Worm (Caenorhabditis elegans) whole organism, L1 larva: ENCODE results near the gene dmd-9.

Experiments
- C04F5.9 ChIP-seq: sonication (generic microtip); optimal IDR thresholded peaks from 2 replicates; lab custom pipeline; 2016; ENCODE audit warnings: missing genetic modification characterization, missing compliant biosample characterization
- C34B4.2 ChIP-seq: sonication (generic microtip); optimal IDR thresholded peaks from 2 replicates; lab custom pipeline; 2017; ENCODE audit warnings: mild to moderate bottlenecking, missing genetic modification characterization, missing compliant biosample characterization
- F16B12.6 ChIP-seq: fragments of 150-350 bp; optimal IDR thresholded peaks from 2 replicates; lab custom pipeline; 2014; ENCODE audit warnings: missing biosample characterization, missing genetic modification characterization
- aha-1 ChIP-seq: fragments of 150-350 bp; optimal IDR thresholded peaks from 2 replicates; lab custom pipeline; 2014; ENCODE audit warnings: missing biosample characterization, missing genetic modification characterization
- aly-2 ChIP-seq: fragments of 150-350 bp; optimal IDR thresholded peaks from 2 replicates; lab custom pipeline; 2014; ENCODE audit warnings: missing biosample characterization, missing genetic modification characterization
- ama-1 ChIP-seq: fragments of 150-350 bp; optimal IDR thresholded peaks from 2 replicates; lab custom pipeline; 2014
- blmp-1 ChIP-seq: fragments of 150-350 bp; optimal IDR thresholded peaks from 2 replicates; lab custom pipeline; 2014; ENCODE audit warnings: missing biosample characterization, missing genetic modification characterization
- ceh-88 ChIP-seq: fragments of 200-800 bp; sonication (Bioruptor generic); IDR thresholded peaks from 2 replicates; pipeline ENCODE4 v1.3.6; 2022; ENCODE audit warnings: missing genetic modification characterization, missing compliant biosample characterization
- dpl-1 ChIP-seq, 3 experiments: fragments of 150-350 bp in 2 of 3; sonication (generic microtip) in 1 of 3; optimal IDR thresholded peaks; 2 replicates each; lab custom pipeline; 2014 to 2017; ENCODE audit warnings: missing biosample characterization in 3 of 3, missing genetic modification characterization in 3 of 3, missing genetic modification reagents in 3 of 3
- dsc-1 ChIP-seq: sonication (generic microtip); optimal IDR thresholded peaks from 2 replicates; lab custom pipeline; 2016; ENCODE audit warnings: mild to moderate bottlenecking, missing genetic modification characterization, missing compliant biosample characterization
- egl-13 ChIP-seq: sonication (generic microtip); optimal IDR thresholded peaks from 2 replicates; lab custom pipeline; 2016; ENCODE audit warnings: missing genotype, missing genetic modification reagents, missing genetic modification characterization, missing compliant biosample characterization
- elt-3 ChIP-seq, 6 experiments: fragments of 150-350 bp in 1 of 6; sonication (generic microtip); optimal IDR thresholded peaks; 2 replicates each; lab custom pipeline; 2017 to 2018; ENCODE audit warnings: missing biosample characterization in 6 of 6, missing genetic modification characterization in 6 of 6, inconsistent platforms in 1 of 6
- ets-5 ChIP-seq: fragments of 200-800 bp; sonication (Bioruptor generic); IDR thresholded peaks from 2 replicates; pipeline ENCODE4 v1.3.6; 2022; ENCODE audit warnings: missing genetic modification characterization, missing compliant biosample characterization
- fkh-10 ChIP-seq: sonication (generic microtip); optimal IDR thresholded peaks from 2 replicates; lab custom pipeline; 2017; ENCODE audit warnings: missing biosample characterization, missing genetic modification reagents, missing genetic modification characterization
- fkh-4 ChIP-seq: sonication (generic microtip); optimal IDR thresholded peaks from 2 replicates; lab custom pipeline; 2016; ENCODE audit warnings: missing compliant biosample characterization, missing genetic modification characterization, borderline replicate concordance
- fkh-8 ChIP-seq: sonication (generic microtip); optimal IDR thresholded peaks from 2 replicates; lab custom pipeline; 2016; ENCODE audit warnings: mild to moderate bottlenecking, missing genetic modification characterization, missing compliant biosample characterization
- grh-1 ChIP-seq: fragments of 200-800 bp; sonication (Bioruptor generic); IDR thresholded peaks from 2 replicates; pipeline ENCODE4 v1.3.6; 2022; ENCODE audit warnings: missing genetic modification reagents, missing genetic modification characterization, missing compliant biosample characterization
- hlh-17 ChIP-seq: fragments of 200-800 bp; sonication (Bioruptor generic); optimal IDR thresholded peaks from 2 replicates; lab custom pipeline; 2018; ENCODE audit warnings: missing genetic modification characterization, mild to moderate bottlenecking, missing compliant biosample characterization, moderate library complexity, borderline replicate concordance
- hlh-4 ChIP-seq: sonication (generic microtip); optimal IDR thresholded peaks from 2 replicates; lab custom pipeline; 2016; ENCODE audit warnings: mild to moderate bottlenecking, missing genetic modification characterization, missing compliant biosample characterization
- irx-1 ChIP-seq: sonication (generic microtip); optimal IDR thresholded peaks from 2 replicates; lab custom pipeline; 2016; ENCODE audit warnings: missing genetic modification characterization, missing compliant biosample characterization
- isw-1 ChIP-seq: fragments of 200-800 bp; sonication (Bioruptor generic); IDR thresholded peaks from 2 replicates; pipeline ENCODE4 v1.3.6; 2022; ENCODE audit warnings: missing genetic modification characterization, missing compliant biosample characterization
- jun-1 ChIP-seq: fragments of 150-350 bp; optimal IDR thresholded peaks from 2 replicates; lab custom pipeline; 2014; ENCODE audit warnings: missing biosample characterization, missing genetic modification reagents, missing genetic modification characterization
- lin-14 ChIP-seq: fragments of 200-800 bp; sonication (Bioruptor generic); optimal IDR thresholded peaks from 2 replicates; lab custom pipeline; 2018; ENCODE audit warnings: mild to moderate bottlenecking, missing genetic modification characterization, moderate library complexity, missing compliant biosample characterization
- mef-2 ChIP-seq: fragments of 150-350 bp; optimal IDR thresholded peaks from 2 replicates; lab custom pipeline; 2014; ENCODE audit warnings: missing biosample characterization, missing genetic modification characterization
- nhr-11 ChIP-seq: fragments of 150-350 bp; optimal IDR thresholded peaks from 2 replicates; lab custom pipeline; 2014; ENCODE audit warnings: missing biosample characterization, missing genetic modification characterization
- nhr-20 ChIP-seq: sonication (generic microtip); optimal IDR thresholded peaks from 2 replicates; lab custom pipeline; 2016; ENCODE audit warnings: mild to moderate bottlenecking, missing genetic modification characterization, missing compliant biosample characterization
- nhr-85 ChIP-seq: sonication (generic microtip); peaks from one replicate; lab custom pipeline; 2016; ENCODE audit warnings: missing genetic modification characterization, inconsistent platforms, missing compliant biosample characterization
- nhr-90 ChIP-seq: sonication (generic microtip); optimal IDR thresholded peaks from 2 replicates; lab custom pipeline; 2016; ENCODE audit warnings: mild to moderate bottlenecking, missing genetic modification characterization, missing compliant biosample characterization; ENCODE audit not compliant: poor library complexity
- pqm-1 ChIP-seq: sonication (generic microtip); optimal IDR thresholded peaks from 3 replicates; lab custom pipeline; 2017; ENCODE audit warnings: missing biosample characterization, missing genetic modification characterization
- snu-23 ChIP-seq: sonication (generic microtip); optimal IDR thresholded peaks from 2 replicates; lab custom pipeline; 2016; ENCODE audit warnings: missing genetic modification characterization, missing compliant biosample characterization
- sup-37 ChIP-seq: fragments of 200-800 bp; sonication (Bioruptor generic); optimal IDR thresholded peaks from 2 replicates; lab custom pipeline; 2018; ENCODE audit warnings: mild to moderate bottlenecking, missing genetic modification characterization, missing compliant biosample characterization
- swsn-7 ChIP-seq: sonication (generic microtip); optimal IDR thresholded peaks from 2 replicates; lab custom pipeline; 2016; ENCODE audit warnings: missing genetic modification characterization, missing compliant biosample characterization
- unc-30 ChIP-seq: sonication (generic microtip); optimal IDR thresholded peaks from 2 replicates; lab custom pipeline; 2017; ENCODE audit warnings: missing biosample characterization, missing genetic modification characterization
- unc-98 ChIP-seq: fragments of 200-800 bp; sonication (Bioruptor generic); IDR thresholded peaks from 2 replicates; pipeline ENCODE4 v1.3.6; 2022; ENCODE audit warnings: missing genetic modification characterization, missing compliant biosample characterization
- vab-15 ChIP-seq: sonication (generic microtip); optimal IDR thresholded peaks from 2 replicates; lab custom pipeline; 2017; ENCODE audit warnings: missing genotype, mild to moderate bottlenecking, missing genetic modification characterization, missing compliant biosample characterization
- zag-1 ChIP-seq: fragments of 150-350 bp; optimal IDR thresholded peaks from 2 replicates; lab custom pipeline; 2014; ENCODE audit warnings: missing biosample characterization, missing genetic modification characterization
- zip-4 ChIP-seq: fragments of 200-800 bp; sonication (Bioruptor generic); optimal IDR thresholded peaks from 2 replicates; lab custom pipeline; 2018; ENCODE audit warnings: mild to moderate bottlenecking, missing genetic modification characterization, moderate library complexity, missing compliant biosample characterization

dmd-9 gene

ce11 chrIV:3291977-3292561 lies 37.7 kb upstream of the dmd-9 start, which contains the start of gene W08E12.8:
Gene W08E12.8, plus strand, starts transcription at chrIV:3292371.
- TF ChIP-seq zip-4 = no peak
- TF ChIP-seq nhr-85 = peak; percentile 70
- no peak for TF ChIP-seq egl-13 (tag; lab: Kevin White, UChicago)
- TF ChIP-seq hlh-17 (GFP tag; lab: Kevin White, UChicago) = no peak
- TF ChIP-seq snu-23 (GFP tag; lab: Kevin White, UChicago) = peak; percentile 5
- peak; percentile 26 for TF ChIP-seq blmp-1 (tag; lab: Kevin White, UChicago)

- TF ChIP-seq blmp-1 (tag; lab: Kevin White, UChicago) (no peak), C04F5.9 (tag; lab: Kevin White, UChicago) (no peak), irx-1 (tag; lab: Kevin White, UChicago) (no peak), dsc-1 (tag; lab: Kevin White, UChicago) (no peak), grh-1 (GFP tag; lab: Robert Waterston, UW) (no peak), zip-4 (no peak), ceh-88 (no peak), aly-2 (tag; lab: Kevin White, UChicago) (no peak), nhr-90 (tag; lab: Kevin White, UChicago) (no peak), jun-1 (tag; lab: Kevin White, UChicago) (no peak), fkh-4 (tag; lab: Kevin White, UChicago) (no peak), vab-15 (tag; lab: Kevin White, UChicago) (no peak), mef-2 (tag; lab: Kevin White, UChicago) (no peak), nhr-11 (tag; lab: Kevin White, UChicago) (no peak), dpl-1 (GFP tag; optimal IDR thresholded peaks at IDR 0.05; lab: Kevin White, UChicago) (no peak), ama-1 (lab: Kevin White, UChicago) (no peak), aha-1 (tag; lab: Kevin White, UChicago) (no peak), fkh-10 (GFP tag; lab: Kevin White, UChicago) (no peak), zag-1 (tag; lab: Kevin White, UChicago) (no peak), unc-98 (no peak)
Measured at ce11 chrIV:3289237-3289636, 34.9 kb upstream of the dmd-9 start, which contains the start of gene gcy-23. Gene gcy-23, minus strand, starts transcription at chrIV:3289337.

DNA sequence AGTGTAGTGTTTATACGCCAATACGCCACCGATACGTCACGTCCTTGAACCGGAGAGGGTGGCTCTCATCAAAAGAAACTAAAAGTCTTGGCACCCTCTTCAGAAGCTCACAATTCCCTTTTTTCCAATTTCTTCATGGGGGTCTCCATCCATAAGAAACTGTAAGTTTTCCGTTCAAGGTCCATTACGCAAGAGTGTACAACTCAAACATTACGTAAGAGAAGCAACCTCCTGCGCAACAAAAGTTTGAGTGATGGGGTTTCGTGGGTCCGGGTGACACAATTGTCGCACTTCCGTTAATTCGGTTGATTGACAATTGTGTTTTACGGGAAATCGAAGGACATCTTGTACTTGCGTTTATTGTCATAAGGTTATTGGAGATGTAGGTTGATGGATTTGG lies 24.5 kb upstream of the dmd-9 start:
- TF ChIP-seq mef-2 (tag; lab: Kevin White, UChicago) (no peak), dsc-1 (tag; lab: Kevin White, UChicago) (no peak), pqm-1 (tag; lab: Kevin White, UChicago) (no peak), isw-1 (GFP tag; lab: Robert Waterston, UW) (no peak), C04F5.9 (tag; lab: Kevin White, UChicago) (no peak), fkh-8 (tag; lab: Kevin White, UChicago) (no peak), C34B4.2 (tag; lab: Kevin White, UChicago) (no peak), lin-14 (no peak), jun-1 (tag; lab: Kevin White, UChicago) (no peak), ets-5 (no peak), dpl-1 (GFP tag; optimal IDR thresholded peaks at IDR 0.05; lab: Kevin White, UChicago) (no peak), sup-37 (no peak), unc-30 (tag; lab: Kevin White, UChicago) (no peak), elt-3 (tag; optimal IDR thresholded peaks at IDR 0.05; lab: Kevin White, UChicago) (no peak), F16B12.6 (tag; lab: Kevin White, UChicago) (no peak), hlh-4 (tag; lab: Kevin White, UChicago) (no peak), nhr-20 (no peak)

ce11 chrIV:3273295-3273694 lies 19.0 kb upstream of the dmd-9 start, which contains the start of gene T26C12.3:
Gene T26C12.3, minus strand, starts transcription at chrIV:3273395.
- TF ChIP-seq swsn-7 (tag; lab: Kevin White, UChicago) = no peak
